Fruit fly (Drosophila melanogaster) whole organism, embryonic: Measurements from ENCODE around the gene CG13670.

Experiments used
- ATbp ChIP-seq: fragments of 200-800 bp; sonication (Bioruptor generic); optimal IDR thresholded peaks from 2 replicates; lab custom pipeline; 2017; ENCODE audit warnings: missing biosample characterization, mild to moderate bottlenecking, missing genetic modification characterization, missing genetic modification reagents
- BEAF-32 ChIP-seq: fragments of 200-800 bp; sonication (Bioruptor generic); optimal IDR thresholded peaks from 3 replicates; lab custom pipeline; 2017; ENCODE audit warnings: missing biosample characterization, missing genetic modification characterization, mild to moderate bottlenecking, moderate library complexity, missing genetic modification reagents
- Bdp1 ChIP-seq: fragments of 200-800 bp; sonication (Bioruptor generic); optimal IDR thresholded peaks from 3 replicates; lab custom pipeline; 2016; ENCODE audit warnings: missing biosample characterization, missing genetic modification characterization
- BtbVII ChIP-seq: fragments of 200-800 bp; sonication (Bioruptor generic); optimal IDR thresholded peaks from 3 replicates; lab custom pipeline; 2017; ENCODE audit warnings: missing biosample characterization, mild to moderate bottlenecking, missing genetic modification characterization
- Bteb2 ChIP-seq: fragments of 200-800 bp; sonication (Bioruptor generic); optimal IDR thresholded peaks from 2 replicates; lab custom pipeline; 2016; ENCODE audit warnings: missing biosample characterization, missing genetic modification characterization
- CG10366 ChIP-seq: fragments of 200-800 bp; sonication (Bioruptor generic); IDR thresholded peaks from 2 replicates; pipeline ENCODE4 v1.3.6; 2022; ENCODE audit warnings: missing biosample characterization, missing genetic modification characterization
- CG10979 ChIP-seq: fragments of 200-800 bp; sonication (Bioruptor generic); optimal IDR thresholded peaks from 2 replicates; lab custom pipeline; 2018; ENCODE audit warnings: missing biosample characterization, mild to moderate bottlenecking, missing genetic modification characterization, moderate library complexity
- CG12071 ChIP-seq: fragments of 200-800 bp; sonication (Bioruptor generic); optimal IDR thresholded peaks from 3 replicates; lab custom pipeline; 2018; ENCODE audit warnings: missing biosample characterization, mild to moderate bottlenecking, missing genetic modification characterization
- CG12299 ChIP-seq: fragments of 200-800 bp; sonication (Bioruptor generic); optimal IDR thresholded peaks from 2 replicates; lab custom pipeline; 2018; ENCODE audit warnings: missing biosample characterization, mild to moderate bottlenecking, missing genetic modification characterization
- CG13775 ChIP-seq: fragments of 200-800 bp; sonication (Bioruptor generic); optimal IDR thresholded peaks from 3 replicates; lab custom pipeline; 2017; ENCODE audit warnings: missing biosample characterization, mild to moderate bottlenecking, missing genetic modification characterization
- CG14965 ChIP-seq: fragments of 200-800 bp; sonication (Bioruptor generic); optimal IDR thresholded peaks from 2 replicates; lab custom pipeline; 2016; ENCODE audit warnings: missing biosample characterization, missing genetic modification characterization, borderline replicate concordance
- CG1603 ChIP-seq: fragments of 200-800 bp; sonication (Bioruptor generic); optimal IDR thresholded peaks from 2 replicates; lab custom pipeline; 2019; ENCODE audit warnings: missing biosample characterization, mild to moderate bottlenecking, missing genetic modification characterization, moderate library complexity
- CG16815 ChIP-seq: fragments of 200-800 bp; sonication (Bioruptor generic); optimal IDR thresholded peaks from 3 replicates; lab custom pipeline; 2017; ENCODE audit warnings: missing biosample characterization, mild to moderate bottlenecking, missing genetic modification characterization
- CG1832 ChIP-seq: fragments of 200-800 bp; sonication (Bioruptor generic); optimal IDR thresholded peaks from 2 replicates; lab custom pipeline; 2017; ENCODE audit warnings: missing biosample characterization, mild to moderate bottlenecking, missing genetic modification characterization, inconsistent platforms
- CG18599 ChIP-seq: fragments of 200-800 bp; sonication (Bioruptor generic); optimal IDR thresholded peaks from 3 replicates; lab custom pipeline; 2017; ENCODE audit warnings: missing biosample characterization, missing genetic modification characterization, mild to moderate bottlenecking, moderate library complexity, missing genetic modification reagents
- CG2678 ChIP-seq: fragments of 200-800 bp; sonication (Bioruptor generic); optimal IDR thresholded peaks from 3 replicates; lab custom pipeline; 2019; ENCODE audit warnings: missing biosample characterization, mild to moderate bottlenecking, missing genetic modification characterization, moderate library complexity
- CG31388 ChIP-seq: fragments of 200-800 bp; sonication (Bioruptor generic); optimal IDR thresholded peaks from 2 replicates; lab custom pipeline; 2016; ENCODE audit warnings: missing biosample characterization, missing genetic modification characterization
- CG4424 ChIP-seq: fragments of 200-800 bp; sonication (Bioruptor generic); optimal IDR thresholded peaks from 3 replicates; lab custom pipeline; 2016; ENCODE audit warnings: missing biosample characterization, missing genetic modification characterization
- CG6791 ChIP-seq: fragments of 200-800 bp; sonication (Bioruptor generic); IDR thresholded peaks from 3 replicates; pipeline ENCODE4 v1.3.6; 2022; ENCODE audit warnings: missing biosample characterization, missing genetic modification characterization; ENCODE audit not compliant: partially characterized antibody
- CG8944 ChIP-seq: fragments of 200-800 bp; sonication (Bioruptor generic); optimal IDR thresholded peaks from 3 replicates; lab custom pipeline; 2016; ENCODE audit warnings: missing biosample characterization, missing genetic modification characterization
- CG9932 ChIP-seq: fragments of 200-800 bp; sonication (Bioruptor generic); IDR thresholded peaks from 2 replicates; pipeline ENCODE4 v1.3.6; 2022; ENCODE audit warnings: missing biosample characterization, missing genetic modification characterization
- Camta ChIP-seq: fragments of 200-800 bp; sonication (Bioruptor generic); optimal IDR thresholded peaks from 2 replicates; lab custom pipeline; 2016; ENCODE audit warnings: missing biosample characterization, missing genetic modification characterization
- D19B ChIP-seq: fragments of 200-800 bp; sonication (Bioruptor generic); optimal IDR thresholded peaks from 2 replicates; lab custom pipeline; 2017; ENCODE audit warnings: missing biosample characterization, mild to moderate bottlenecking, missing genetic modification characterization
- Dp ChIP-seq: fragments of 200-800 bp; sonication (Bioruptor generic); optimal IDR thresholded peaks from 2 replicates; lab custom pipeline; 2018; ENCODE audit warnings: missing biosample characterization, mild to moderate bottlenecking, missing genetic modification characterization, moderate library complexity
- Fer3 ChIP-seq: fragments of 200-800 bp; sonication (Bioruptor generic); optimal IDR thresholded peaks from 2 replicates; lab custom pipeline; 2018; ENCODE audit warnings: missing biosample characterization, mild to moderate bottlenecking, missing genetic modification characterization, moderate library complexity
- GATAe ChIP-seq: fragments of 200-800 bp; sonication (Bioruptor generic); conservative IDR thresholded peaks from 2 replicates; pipeline ENCODE4 v1.3.6; 2022; ENCODE audit warnings: missing biosample characterization, missing genetic modification characterization
- HLHmδ ChIP-seq: fragments of 200-800 bp; sonication (Bioruptor generic); optimal IDR thresholded peaks from 2 replicates; lab custom pipeline; 2018; ENCODE audit warnings: missing biosample characterization, mild to moderate bottlenecking, missing genetic modification characterization, moderate library complexity
- NK7.1 ChIP-seq: fragments of 200-800 bp; sonication (Bioruptor generic); optimal IDR thresholded peaks from 3 replicates; lab custom pipeline; 2016; ENCODE audit warnings: missing biosample characterization, missing genetic modification characterization
- Optix ChIP-seq: fragments of 200-800 bp; sonication (Bioruptor generic); IDR thresholded peaks from 3 replicates; pipeline ENCODE4 v1.3.6; 2022; ENCODE audit warnings: missing biosample characterization, missing genetic modification characterization
- Xrp1 ChIP-seq: fragments of 200-800 bp; sonication (Bioruptor generic); IDR thresholded peaks from 2 replicates; pipeline ENCODE4 v1.3.6; 2022; ENCODE audit warnings: missing biosample characterization, missing genetic modification characterization
- abd-A ChIP-seq: fragments of 200-800 bp; sonication (Bioruptor generic); optimal IDR thresholded peaks from 3 replicates; lab custom pipeline; 2019; ENCODE audit warnings: missing biosample characterization, mild to moderate bottlenecking, missing genetic modification characterization, moderate library complexity
- ap ChIP-seq: fragments of 200-800 bp; sonication (Bioruptor generic); IDR thresholded peaks from 2 replicates; pipeline ENCODE4 v1.3.6; 2022; ENCODE audit warnings: missing biosample characterization, missing genetic modification characterization
- ase ChIP-seq: fragments of 200-800 bp; sonication (Bioruptor generic); IDR thresholded peaks from 3 replicates; pipeline ENCODE4 v1.3.6; 2022; ENCODE audit warnings: missing biosample characterization, missing genetic modification characterization
- btn ChIP-seq: fragments of 200-800 bp; sonication (Bioruptor generic); optimal IDR thresholded peaks from 2 replicates; lab custom pipeline; 2016; ENCODE audit warnings: missing biosample characterization, missing genetic modification characterization
- cato ChIP-seq: fragments of 200-800 bp; sonication (Bioruptor generic); optimal IDR thresholded peaks from 2 replicates; lab custom pipeline; 2016; ENCODE audit warnings: missing biosample characterization, missing genetic modification characterization, borderline replicate concordance
- dmrt11E ChIP-seq: fragments of 200-800 bp; sonication (Bioruptor generic); optimal IDR thresholded peaks from 3 replicates; lab custom pipeline; 2018; ENCODE audit warnings: missing biosample characterization, mild to moderate bottlenecking, missing genetic modification characterization, moderate library complexity
- en ChIP-seq: fragments of 200-800 bp; sonication (Bioruptor generic); optimal IDR thresholded peaks from 2 replicates; lab custom pipeline; 2016; ENCODE audit warnings: missing biosample characterization, missing genetic modification characterization
- grau ChIP-seq: fragments of 200-800 bp; optimal IDR thresholded peaks from 3 replicates; lab custom pipeline; 2019; ENCODE audit warnings: missing biosample characterization, mild to moderate bottlenecking, missing genetic modification characterization, moderate library complexity
- jigr1 ChIP-seq: fragments of 200-800 bp; sonication (Bioruptor generic); IDR thresholded peaks from 3 replicates; pipeline ENCODE4 v1.3.6; 2022; ENCODE audit warnings: missing biosample characterization, missing genetic modification characterization
- knrl ChIP-seq: fragments of 200-800 bp; sonication (Bioruptor generic); IDR thresholded peaks from 3 replicates; pipeline ENCODE4 v1.3.6; 2022; ENCODE audit warnings: missing biosample characterization, missing genetic modification characterization; ENCODE audit not compliant: partially characterized antibody
- luna ChIP-seq: fragments of 200-800 bp; sonication (Bioruptor generic); optimal IDR thresholded peaks from 2 replicates; lab custom pipeline; 2016; ENCODE audit warnings: missing biosample characterization, missing genetic modification characterization
- maf-S ChIP-seq: fragments of 200-800 bp; sonication (Bioruptor generic); optimal IDR thresholded peaks from 2 replicates; lab custom pipeline; 2016; ENCODE audit warnings: missing biosample characterization, missing genetic modification characterization
- mam ChIP-seq: fragments of 200-800 bp; sonication (Bioruptor generic); optimal IDR thresholded peaks from 3 replicates; lab custom pipeline; 2016; ENCODE audit warnings: missing biosample characterization, missing genetic modification characterization
- peb ChIP-seq: fragments of 200-800 bp; sonication (Bioruptor generic); IDR thresholded peaks from 2 replicates; pipeline ENCODE4 v1.3.6; 2022; ENCODE audit warnings: missing biosample characterization, missing genetic modification characterization
- pita ChIP-seq: fragments of 200-800 bp; sonication (Bioruptor generic); optimal IDR thresholded peaks from 2 replicates; lab custom pipeline; 2017; ENCODE audit warnings: missing biosample characterization, mild to moderate bottlenecking, missing genetic modification characterization
- row ChIP-seq: fragments of 200-800 bp; sonication (Bioruptor generic); IDR thresholded peaks from 3 replicates; pipeline ENCODE4 v1.3.6; 2022; ENCODE audit warnings: missing biosample characterization, missing genetic modification characterization
- tll ChIP-seq, 2 experiments: fragments of 200-800 bp in 1 of 2; fragments of >200 bp in 1 of 2; sonication (Bioruptor generic) in 1 of 2; optimal IDR thresholded peaks; 2 replicates each; lab custom pipeline; 2017 to 2019; ENCODE audit warnings: missing biosample characterization in 2 of 2, missing genetic modification characterization in 2 of 2, mild to moderate bottlenecking in 1 of 2, moderate library complexity in 1 of 2
- zfh2 ChIP-seq: fragments of 200-800 bp; sonication (Bioruptor generic); optimal IDR thresholded peaks from 2 replicates; lab custom pipeline; 2016; ENCODE audit warnings: missing biosample characterization, missing genetic modification characterization

Gene CG13670

dm6 chr3L:8346100-8346980 lies 25.8 kb downstream of the CG13670 start, which contains the start of the genes CG7182 and GAPcenA (continued):
- TF ChIP-seq CG18599 (GFP tag; lab: Kevin White, UChicago) = peak; percentile 75
- TF ChIP-seq CG10979 = peak; percentile 56
- peak; percentile 72 for TF ChIP-seq BEAF-32
- peak; percentile 33 for TF ChIP-seq D19B
- TF ChIP-seq CG14965 (GFP tag; lab: Kevin White, UChicago) = no peak
- peak; percentile 3 for TF ChIP-seq NK7.1 (GFP tag; lab: Kevin White, UChicago)
- no peak for TF ChIP-seq Bdp1
- TF ChIP-seq ase (GFP tag; lab: Robert Waterston, UW) = peak; percentile 52; the same call in 1 of the 3 replicates
- TF ChIP-seq cato (GFP tag; lab: Kevin White, UChicago) = peak; percentile 27
- TF ChIP-seq HLHmδ = no peak
- TF ChIP-seq Dp (GFP tag; lab: Kevin White, UChicago) = peak; percentile 42
- TF ChIP-seq mam (GFP tag; lab: Kevin White, UChicago) = peak; percentile 73
- TF ChIP-seq ap (GFP tag; lab: Robert Waterston, UW) = no peak
- peak; percentile 33 for TF ChIP-seq CG12299 (tag; lab: Kevin White, UChicago)
- peak; percentile 71; the same call in 2 of the 3 replicates for TF ChIP-seq knrl (GFP tag; lab: Robert Waterston, UW)
- TF ChIP-seq CG12071 = no peak
- TF ChIP-seq en (GFP tag; lab: Kevin White, UChicago) = no peak
- TF ChIP-seq dmrt11E = peak; percentile 65
- no peak for TF ChIP-seq btn (GFP tag; lab: Kevin White, UChicago)
- TF ChIP-seq Bteb2 (GFP tag; lab: Kevin White, UChicago) = peak; percentile 6
- peak; percentile 44 for TF ChIP-seq CG10366 (GFP tag; lab: Robert Waterston, UW)
- peak; percentile 79 for TF ChIP-seq CG13775
- peak; percentile 58; the same call in 1 of the 3 replicates for TF ChIP-seq CG6791
- TF ChIP-seq CG4424 (GFP tag; lab: Kevin White, UChicago) = peak; percentile 69
- TF ChIP-seq row (GFP tag; lab: Robert Waterston, UW) = peak; percentile 85
- TF ChIP-seq pita = no peak
- peak; percentile 35 for TF ChIP-seq CG16815 (GFP tag; lab: Kevin White, UChicago)
- TF ChIP-seq Optix (GFP tag; lab: Robert Waterston, UW) = no peak
- TF ChIP-seq GATAe (GFP tag; lab: Robert Waterston, UW) = no peak
- TF ChIP-seq Camta (GFP tag; lab: Kevin White, UChicago) = peak; percentile 26
- no peak for TF ChIP-seq CG8944 (GFP tag; lab: Kevin White, UChicago)
- TF ChIP-seq CG9932 (GFP tag; lab: Robert Waterston, UW) = peak; percentile 82
- peak; percentile 25 for TF ChIP-seq maf-S (GFP tag; lab: Kevin White, UChicago)
- TF ChIP-seq tll (GFP tag; optimal IDR thresholded peaks at IDR 0.05; lab: Kevin White, UChicago) = peak in 1 of 2 experiments; percentile 4
- peak; percentile 41 for TF ChIP-seq zfh2
- TF ChIP-seq Xrp1 (GFP tag; lab: Robert Waterston, UW) = peak; percentile 56; the same call in 1 of the 2 replicates
- peak; percentile 16 for TF ChIP-seq ATbp (GFP tag; lab: Kevin White, UChicago)
- TF ChIP-seq CG1832 (GFP tag; lab: Kevin White, UChicago) = no peak
- peak; percentile 76 for TF ChIP-seq grau (tag; lab: Kevin White, UChicago)
- TF ChIP-seq abd-A = no peak
- TF ChIP-seq Fer3 (tag; lab: Kevin White, UChicago) = peak; percentile 58
- TF ChIP-seq BtbVII (GFP tag; lab: Kevin White, UChicago) = peak; percentile 66
- no peak for TF ChIP-seq CG1603
- no peak for TF ChIP-seq jigr1 (GFP tag; lab: Robert Waterston, UW)
- TF ChIP-seq CG31388 = peak; percentile 24
- peak; percentile 15 for TF ChIP-seq luna (GFP tag; lab: Kevin White, UChicago)
- TF ChIP-seq CG2678 = peak; percentile 82
- no peak for TF ChIP-seq peb
